Worm (Caenorhabditis elegans) whole organism, L2 larva: ENCODE results near the gene F01F1.15.

ENCODE experiments used
- C34F6.9 ChIP-seq: fragments of 150-350 bp; optimal IDR thresholded peaks from 2 replicates; lab custom pipeline; 2014; ENCODE audit warnings: missing biosample characterization, missing genetic modification characterization
- F13H6.1 ChIP-seq: sonication (generic microtip); optimal IDR thresholded peaks from 2 replicates; lab custom pipeline; 2016; ENCODE audit warnings: missing genetic modification characterization, missing compliant biosample characterization
- R02D3.7 ChIP-seq: fragments of 150-350 bp; optimal IDR thresholded peaks from 2 replicates; lab custom pipeline; 2014; ENCODE audit warnings: missing biosample characterization, missing genetic modification characterization
- Y55F3AM.14 ChIP-seq: fragments of 200-800 bp; sonication (Bioruptor generic); optimal IDR thresholded peaks from 2 replicates; lab custom pipeline; 2018; ENCODE audit warnings: mild to moderate bottlenecking, missing genetic modification characterization, missing compliant biosample characterization
- ZK546.5 ChIP-seq: sonication (generic microtip); optimal IDR thresholded peaks from 2 replicates; lab custom pipeline; 2017; ENCODE audit warnings: missing biosample characterization, missing genetic modification characterization
- alr-1 ChIP-seq: fragments of 150-350 bp; optimal IDR thresholded peaks from 2 replicates; lab custom pipeline; 2014; ENCODE audit warnings: missing biosample characterization, missing genetic modification characterization
- aly-2 ChIP-seq: fragments of 150-350 bp; optimal IDR thresholded peaks from 2 replicates; lab custom pipeline; 2014; ENCODE audit warnings: missing biosample characterization, missing genetic modification characterization
- ama-1 ChIP-seq: fragments of 150-350 bp; optimal IDR thresholded peaks from 2 replicates; lab custom pipeline; 2018; ENCODE audit warnings: inconsistent platforms
- blmp-1 ChIP-seq: sonication (generic microtip); optimal IDR thresholded peaks from 2 replicates; lab custom pipeline; 2017; ENCODE audit warnings: missing genetic modification characterization, mild to moderate bottlenecking, missing compliant biosample characterization, antibody characterized with exemption, moderate library complexity; ENCODE audit not compliant: insufficient read depth
- ceh-16 ChIP-seq: fragments of 150-350 bp; optimal IDR thresholded peaks from 2 replicates; lab custom pipeline; 2014; ENCODE audit warnings: missing biosample characterization, missing genetic modification characterization
- ceh-82 ChIP-seq: fragments of 150-350 bp; optimal IDR thresholded peaks from 2 replicates; lab custom pipeline; 2014; ENCODE audit warnings: missing biosample characterization, missing genetic modification characterization
- crh-2 ChIP-seq: sonication (generic microtip); optimal IDR thresholded peaks from 2 replicates; lab custom pipeline; 2017; ENCODE audit warnings: missing biosample characterization, missing genetic modification characterization
- dmd-4 ChIP-seq: sonication (generic microtip); optimal IDR thresholded peaks from 2 replicates; lab custom pipeline; 2017; ENCODE audit warnings: missing biosample characterization, missing genetic modification characterization
- egl-27 ChIP-seq: sonication (generic microtip); optimal IDR thresholded peaks from 3 replicates; lab custom pipeline; 2017; ENCODE audit warnings: missing biosample characterization, missing genetic modification reagents, missing genetic modification characterization
- elt-1 ChIP-seq: fragments of 150-350 bp; optimal IDR thresholded peaks from 2 replicates; lab custom pipeline; 2014; ENCODE audit warnings: missing biosample characterization, missing genetic modification characterization
- elt-3 ChIP-seq: sonication (generic microtip); optimal IDR thresholded peaks from 2 replicates; lab custom pipeline; 2017; ENCODE audit warnings: missing biosample characterization, missing genetic modification characterization
- fos-1 ChIP-seq: fragments of 150-350 bp; optimal IDR thresholded peaks from 2 replicates; lab custom pipeline; 2014; ENCODE audit warnings: missing biosample characterization, missing genetic modification characterization
- gmeb-1 ChIP-seq: fragments of 150-350 bp; optimal IDR thresholded peaks from 2 replicates; lab custom pipeline; 2014; ENCODE audit warnings: missing biosample characterization, missing genetic modification characterization
- lin-11 ChIP-seq: fragments of 150-350 bp; sonication (generic microtip); optimal IDR thresholded peaks from 2 replicates; lab custom pipeline; 2014; ENCODE audit warnings: missing biosample characterization, missing genetic modification characterization, inconsistent platforms, mixed read lengths
- lin-13 ChIP-seq: fragments of 150-350 bp; optimal IDR thresholded peaks from 2 replicates; lab custom pipeline; 2014; ENCODE audit warnings: missing biosample characterization, missing genetic modification reagents, missing genetic modification characterization
- lin-39 ChIP-seq: fragments of 150-350 bp; optimal IDR thresholded peaks from 2 replicates; lab custom pipeline; 2014; ENCODE audit warnings: missing biosample characterization, missing genetic modification reagents, missing genetic modification characterization
- lsy-2 ChIP-seq, 2 experiments: fragments of 150-350 bp in 1 of 2; sonication (generic microtip) in 1 of 2; optimal IDR thresholded peaks; 2 replicates each; lab custom pipeline; 2014 to 2017; ENCODE audit warnings: missing biosample characterization in 2 of 2, missing genetic modification characterization in 2 of 2
- mab-5 ChIP-seq: fragments of 150-350 bp; optimal IDR thresholded peaks from 2 replicates; lab custom pipeline; 2014; ENCODE audit warnings: missing biosample characterization, missing genetic modification characterization
- mbf-1 ChIP-seq: sonication (generic microtip); optimal IDR thresholded peaks from 2 replicates; lab custom pipeline; 2017; ENCODE audit warnings: missing biosample characterization, missing genetic modification characterization
- mdl-1 ChIP-seq, 2 experiments: fragments of 150-350 bp in 1 of 2; sonication (generic microtip) in 1 of 2; optimal IDR thresholded peaks; 2 replicates each; lab custom pipeline; 2017; ENCODE audit warnings: missing biosample characterization in 2 of 2, missing genetic modification characterization in 2 of 2
- nhr-10 ChIP-seq: sonication (generic microtip); optimal IDR thresholded peaks from 2 replicates; lab custom pipeline; 2017; ENCODE audit warnings: missing biosample characterization, missing genetic modification characterization
- nhr-11 ChIP-seq: fragments of 150-350 bp; optimal IDR thresholded peaks from 2 replicates; lab custom pipeline; 2014; ENCODE audit warnings: missing biosample characterization, missing genetic modification characterization
- nhr-12 ChIP-seq: fragments of 150-350 bp; optimal IDR thresholded peaks from 2 replicates; lab custom pipeline; 2014; ENCODE audit warnings: missing biosample characterization, missing genetic modification characterization
- nhr-129 ChIP-seq: fragments of 150-350 bp; optimal IDR thresholded peaks from 2 replicates; lab custom pipeline; 2014; ENCODE audit warnings: missing biosample characterization, missing genetic modification characterization
- nhr-21 ChIP-seq: fragments of 150-350 bp; optimal IDR thresholded peaks from 2 replicates; lab custom pipeline; 2014; ENCODE audit warnings: missing biosample characterization, missing genetic modification characterization
- nhr-23 ChIP-seq: fragments of 150-350 bp; optimal IDR thresholded peaks from 2 replicates; lab custom pipeline; 2014; ENCODE audit warnings: missing biosample characterization, missing genetic modification reagents, missing genetic modification characterization
- nhr-237 ChIP-seq: fragments of 150-350 bp; optimal IDR thresholded peaks from 2 replicates; lab custom pipeline; 2014; ENCODE audit warnings: missing biosample characterization, missing genetic modification characterization
- nhr-25 ChIP-seq: fragments of 150-350 bp; sonication (generic microtip); optimal IDR thresholded peaks from 3 replicates; lab custom pipeline; 2014; ENCODE audit warnings: missing biosample characterization, missing genetic modification characterization
- nhr-6 ChIP-seq: fragments of 150-350 bp; optimal IDR thresholded peaks from 2 replicates; lab custom pipeline; 2014; ENCODE audit warnings: missing biosample characterization, missing genetic modification characterization
- nhr-77 ChIP-seq: fragments of 150-350 bp; optimal IDR thresholded peaks from 2 replicates; lab custom pipeline; 2014; ENCODE audit warnings: missing biosample characterization, missing genetic modification characterization
- peb-1 ChIP-seq: fragments of 150-350 bp; optimal IDR thresholded peaks from 2 replicates; lab custom pipeline; 2014; ENCODE audit warnings: missing biosample characterization, missing genetic modification characterization
- sem-4 ChIP-seq: fragments of 150-350 bp; optimal IDR thresholded peaks from 2 replicates; lab custom pipeline; 2014; ENCODE audit warnings: missing biosample characterization, missing genetic modification reagents, missing genetic modification characterization
- skn-1 ChIP-seq: sonication (generic microtip); optimal IDR thresholded peaks from 2 replicates; lab custom pipeline; 2017; ENCODE audit warnings: missing biosample characterization, missing genetic modification characterization
- sma-3 ChIP-seq: sonication (generic microtip); optimal IDR thresholded peaks from 2 replicates; lab custom pipeline; 2016; ENCODE audit warnings: missing genetic modification reagents, missing genetic modification characterization, missing compliant biosample characterization
- sma-9 ChIP-seq, 2 experiments: fragments of 150-350 bp in 1 of 2; sonication (generic microtip) in 1 of 2; optimal IDR thresholded peaks; 2 replicates each; lab custom pipeline; 2014 to 2016; ENCODE audit warnings: missing genetic modification characterization in 2 of 2, mild to moderate bottlenecking in 1 of 2, missing biosample characterization in 1 of 2, missing compliant biosample characterization in 1 of 2, missing genetic modification reagents in 1 of 2, moderate library complexity in 1 of 2
- snpc-4 ChIP-seq: fragments of 150-350 bp; optimal IDR thresholded peaks from 2 replicates; lab custom pipeline; 2014; ENCODE audit warnings: missing biosample characterization, missing genetic modification characterization
- unc-39 ChIP-seq: fragments of 150-350 bp; optimal IDR thresholded peaks from 2 replicates; lab custom pipeline; 2014; ENCODE audit warnings: missing biosample characterization, missing genetic modification characterization
- unc-55 ChIP-seq: fragments of 150-350 bp; sonication (generic microtip); optimal IDR thresholded peaks from 3 replicates; lab custom pipeline; 2014; ENCODE audit warnings: missing biosample characterization, missing genetic modification reagents, missing genetic modification characterization
- unc-62 ChIP-seq: fragments of 150-350 bp; optimal IDR thresholded peaks from 2 replicates; lab custom pipeline; 2014; ENCODE audit warnings: missing biosample characterization, missing genetic modification reagents, missing genetic modification characterization
- zag-1 ChIP-seq: fragments of 150-350 bp; optimal IDR thresholded peaks from 2 replicates; lab custom pipeline; 2014; ENCODE audit warnings: missing biosample characterization, missing genetic modification characterization
- ztf-1 ChIP-seq: fragments of 200-800 bp; sonication (Bioruptor generic); conservative IDR thresholded peaks from 2 replicates; pipeline ENCODE4 v1.3.6; 2022; ENCODE audit warnings: missing genetic modification characterization, missing compliant biosample characterization
- ztf-11 ChIP-seq: sonication (generic microtip); optimal IDR thresholded peaks from 2 replicates; lab custom pipeline; 2017; ENCODE audit warnings: missing biosample characterization, missing genetic modification characterization
- ztf-4 ChIP-seq: fragments of 150-350 bp; optimal IDR thresholded peaks from 2 replicates; lab custom pipeline; 2014; ENCODE audit warnings: missing biosample characterization, missing genetic modification characterization

The F01F1.15 gene

DNA sequence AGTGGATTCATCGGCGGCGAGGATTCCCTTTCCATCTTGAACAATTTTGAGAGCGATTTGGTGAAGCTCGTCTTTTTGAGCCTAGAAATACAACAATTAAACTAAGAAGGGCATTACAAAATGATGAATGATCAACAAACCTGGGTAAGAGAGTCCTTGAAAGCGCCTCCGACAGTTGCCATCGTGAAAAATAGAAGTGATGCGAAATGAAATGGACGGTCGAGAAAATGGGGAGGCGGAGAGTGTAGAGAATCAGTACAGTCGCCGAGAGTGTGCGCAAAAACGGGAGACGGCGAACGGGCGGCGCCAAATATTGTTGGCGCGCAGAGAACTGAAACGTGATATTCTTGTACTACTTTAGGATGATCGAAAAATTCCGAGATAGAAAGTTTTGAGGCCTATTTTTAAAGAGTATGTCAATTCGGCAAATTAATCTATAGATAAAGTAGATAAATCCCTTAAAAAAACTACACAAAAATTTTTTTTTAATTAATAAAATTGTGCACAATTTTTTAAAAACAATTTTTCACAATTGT is 6.9 kb upstream of the F01F1.15 start, which contains the start of gene aldo-2:
Gene aldo-2 (minus strand): TSS at position 486 of the 536 bp plus-strand sequence.
- TF ChIP-seq mbf-1 (tag; lab: Kevin White, UChicago) (no peak), ceh-16 (tag; lab: Kevin White, UChicago) (peak; percentile 9), mab-5 (tag; lab: Kevin White, UChicago) (no peak), lin-11 (tag; lab: Kevin White, UChicago) (no peak), ceh-82 (no peak), unc-55 (GFP tag; lab: Kevin White, UChicago) (no peak), nhr-129 (tag; lab: Kevin White, UChicago) (peak; percentile 3), sma-9 (GFP tag; optimal IDR thresholded peaks at IDR 0.05; lab: Kevin White, UChicago) (no peak), sma-9 (tag; optimal IDR thresholded peaks at IDR 0.05; lab: Kevin White, UChicago) (no peak), ztf-1 (GFP tag; lab: Robert Waterston, UW) (no peak), nhr-6 (no peak), nhr-12 (tag; lab: Kevin White, UChicago) (no peak), lin-39 (tag; lab: Kevin White, UChicago) (no peak), F13H6.1 (tag; lab: Kevin White, UChicago) (peak; percentile 15), mdl-1 (tag; optimal IDR thresholded peaks at IDR 0.05; lab: Kevin White, UChicago) (no peak), ztf-11 (tag; lab: Kevin White, UChicago) (no peak), egl-27 (tag; lab: Kevin White, UChicago) (no peak), alr-1 (tag; lab: Kevin White, UChicago) (no peak), ama-1 (lab: Kevin White, UChicago) (peak; percentile 86), Y55F3AM.14 (GFP tag; lab: Kevin White, UChicago) (no peak), fos-1 (tag; lab: Kevin White, UChicago) (peak; percentile 3), lin-13 (GFP tag; lab: Kevin White, UChicago) (no peak), nhr-77 (tag; lab: Kevin White, UChicago) (no peak), skn-1 (tag; lab: Kevin White, UChicago) (no peak), aly-2 (tag; lab: Kevin White, UChicago) (no peak), sem-4 (tag; lab: Kevin White, UChicago) (no peak), nhr-237 (tag; lab: Kevin White, UChicago) (no peak), nhr-10 (tag; lab: Kevin White, UChicago) (no peak), zag-1 (no peak), elt-3 (tag; lab: Kevin White, UChicago) (no peak), unc-62 (no peak), dmd-4 (no peak), R02D3.7 (no peak), sma-3 (peak; percentile 8), unc-39 (tag; lab: Kevin White, UChicago) (no peak), nhr-11 (tag; lab: Kevin White, UChicago) (no peak), crh-2 (tag; lab: Kevin White, UChicago) (no peak), elt-1 (tag; lab: Kevin White, UChicago) (no peak), blmp-1 (tag; lab: Kevin White, UChicago) (peak; percentile 6), nhr-23 (no peak), ZK546.5 (tag; lab: Kevin White, UChicago) (no peak), ztf-4 (tag; lab: Kevin White, UChicago) (no peak), lsy-2 (tag; optimal IDR thresholded peaks at IDR 0.05; lab: Kevin White, UChicago) (no peak), peb-1 (no peak), nhr-25 (tag; lab: Kevin White, UChicago) (peak; percentile 37), gmeb-1 (peak; percentile 23), C34F6.9 (tag; lab: Kevin White, UChicago) (no peak), snpc-4 (no peak), nhr-21 (tag; lab: Kevin White, UChicago) (peak; percentile 25)
